Fruit fly (Drosophila melanogaster): ENCODE measurements around the gene ERR.
A peak's percentile ranks its signal among the peaks of the same experiment; 100 is the strongest.

The ERR gene

DNA sequence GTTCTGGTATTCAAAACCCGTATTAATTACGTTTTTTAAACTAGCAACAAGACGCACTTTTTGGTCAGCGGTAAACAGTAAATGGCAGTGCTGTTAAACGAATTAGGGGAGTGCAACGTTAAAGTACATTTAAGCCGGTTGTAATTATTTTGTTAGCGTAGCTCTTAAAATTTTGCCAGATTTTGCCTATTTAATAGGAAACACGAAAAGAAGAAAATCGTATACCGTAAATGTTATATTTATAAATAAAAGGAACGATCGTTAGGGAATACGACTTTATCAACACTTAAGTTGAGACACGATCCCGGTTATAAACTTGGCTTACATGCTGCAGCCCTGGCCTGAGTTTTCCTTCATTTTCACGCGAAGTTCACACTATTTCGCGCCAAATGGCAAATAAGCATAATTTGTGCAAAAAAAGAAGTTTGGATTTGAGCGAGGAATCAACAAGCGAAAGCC is 49.0 kb downstream of the ERR start, which contains the start of the genes Setx and mus301 (continued):
- TF ChIP-seq vfl (GFP tag; optimal IDR thresholded peaks at IDR 0.05) (peak; percentile 90), CG6791 (GFP tag; IDR thresholded peaks at IDR 0.05; ENCODE audit: partially characterized antibody) (no peak), CG6272 (GFP tag; IDR thresholded peaks at IDR 0.05) (peak; percentile 73), ind (GFP tag; optimal IDR thresholded peaks at IDR 0.05) (peak; percentile 81), CG14050 (GFP tag; IDR thresholded peaks at IDR 0.05) (0 out of 3 replicates have a peak, but pooled peaks have one; percentile 10), CG14667 (GFP tag; IDR thresholded peaks at IDR 0.05) (peak; percentile 66), twi (tag; optimal IDR thresholded peaks at IDR 0.05) (no peak), CG10209 (GFP tag; optimal IDR thresholded peaks at IDR 0.05) (peak; percentile 79), CG8478 (optimal IDR thresholded peaks at IDR 0.05) (no peak), CG5180 (GFP tag; optimal IDR thresholded peaks at IDR 0.05) (no peak), Bteb2 (GFP tag; optimal IDR thresholded peaks at IDR 0.05) (peak; percentile 89), pnt (GFP tag; optimal IDR thresholded peaks at IDR 0.05) (peak; percentile 76), da (GFP tag; optimal IDR thresholded peaks at IDR 0.05) (peak; percentile 72), CG11695 (GFP tag; IDR thresholded peaks at IDR 0.05) (peak; percentile 59), CG13296 (GFP tag; optimal IDR thresholded peaks at IDR 0.05) (peak; percentile 60), CG4404 (GFP tag; IDR thresholded peaks at IDR 0.05) (peak; percentile 75), D19B (GFP tag; optimal IDR thresholded peaks at IDR 0.05) (no peak), CkIIα-i1 (GFP tag; IDR thresholded peaks at IDR 0.05) (no peak), CG18262 (tag; optimal IDR thresholded peaks at IDR 0.05) (no peak), tio (GFP tag; optimal IDR thresholded peaks at IDR 0.05) (peak; percentile 78), lbe (GFP tag; optimal IDR thresholded peaks at IDR 0.05) (peak; percentile 84), hb (GFP tag; IDR thresholded peaks at IDR 0.05; ENCODE audit: partially characterized antibody) (no peak), Oli (tag; optimal IDR thresholded peaks at IDR 0.05) (peak; percentile 55), ro (GFP tag; IDR thresholded peaks at IDR 0.05) (0 out of 2 replicates have a peak, but pooled peaks have one; percentile 40), CG12071 (GFP tag; optimal IDR thresholded peaks at IDR 0.05) (no peak), CG15269 (tag; optimal IDR thresholded peaks at IDR 0.05) (no peak), B-H1 (GFP tag; IDR thresholded peaks at IDR 0.05) (peak; percentile 58; the same call in 2 of the 3 replicates), CG11723 (GFP tag; optimal IDR thresholded peaks at IDR 0.05) (peak; percentile 64), dati (GFP tag; IDR thresholded peaks at IDR 0.05) (no peak), CG18599 (GFP tag; optimal IDR thresholded peaks at IDR 0.05) (no peak), pan (optimal IDR thresholded peaks at IDR 0.05) (no peak), pan (GFP tag; optimal IDR thresholded peaks at IDR 0.05 in 1 of 2, IDR thresholded peaks at IDR 0.05 in 1 of 2) (peak in 1 of 2 experiments; percentile 61), crp (GFP tag; optimal IDR thresholded peaks at IDR 0.05) (peak in 1 of 2 experiments; percentile 52), CG15514 (GFP tag; optimal IDR thresholded peaks at IDR 0.05) (peak; percentile 86), Gsc (GFP tag; IDR thresholded peaks at IDR 0.05) (0 out of 2 replicates have a peak, but pooled peaks have one; percentile 27), lola (GFP tag; optimal IDR thresholded peaks at IDR 0.05) (peak in 1 of 3 experiments; percentile 74), zen2 (GFP tag; IDR thresholded peaks at IDR 0.05; ENCODE audit: partially characterized antibody) (no peak), ase (GFP tag; IDR thresholded peaks at IDR 0.05) (peak; percentile 46; the same call in 2 of the 3 replicates), repo (GFP tag; optimal IDR thresholded peaks at IDR 0.05) (peak; percentile 58), CG4617 (GFP tag; optimal IDR thresholded peaks at IDR 0.05; ENCODE audit: borderline replicate concordance) (peak; percentile 95), E2f2 (GFP tag; IDR thresholded peaks at IDR 0.05) (peak; percentile 91), Doc2 (GFP tag; IDR thresholded peaks at IDR 0.05) (no peak), CG13287 (GFP tag; IDR thresholded peaks at IDR 0.05; ENCODE audit: partially characterized antibody) (peak; percentile 49), vnd (GFP tag; IDR thresholded peaks at IDR 0.05; ENCODE audit: partially characterized antibody) (no peak), H15 (GFP tag; IDR thresholded peaks at IDR 0.05) (peak; percentile 65; the same call in 1 of the 3 replicates), NC2β (GFP tag; optimal IDR thresholded peaks at IDR 0.05) (peak; percentile 74), CG12236 (GFP tag; optimal IDR thresholded peaks at IDR 0.05) (peak; percentile 53), CG34376 (GFP tag; optimal IDR thresholded peaks at IDR 0.05) (peak; percentile 41), CG3407 (GFP tag; optimal IDR thresholded peaks at IDR 0.05) (peak; percentile 59), CG13123 (GFP tag; optimal IDR thresholded peaks at IDR 0.05) (peak; percentile 75)

Data from whole organism, embryonic.